Fruit fly (Drosophila melanogaster): ENCODE measurements around the gene Cpr78Cc.

Cpr78Cc gene

dm6 chr3L:21284720-21285638, 15.4 kb upstream of the Cpr78Cc start (continued):
- TF ChIP-seq slbo (GFP tag; IDR thresholded peaks at IDR 0.05) (0 out of 2 replicates have a peak, but pooled peaks have one; percentile 26), emc (GFP tag; optimal IDR thresholded peaks at IDR 0.05) (no peak), ci (GFP tag; IDR thresholded peaks at IDR 0.05) (0 out of 3 replicates have a peak, but pooled peaks have one; percentile 16), CG11723 (GFP tag; optimal IDR thresholded peaks at IDR 0.05) (no peak), CG2199 (GFP tag; IDR thresholded peaks at IDR 0.05) (0 out of 3 replicates have a peak, but pooled peaks have one; percentile 10), CG3838 (GFP tag; optimal IDR thresholded peaks at IDR 0.05) (no peak), Ravus (GFP tag; IDR thresholded peaks at IDR 0.05) (no peak), CG11456 (GFP tag; IDR thresholded peaks at IDR 0.05) (0 out of 3 replicates have a peak, but pooled peaks have one; percentile 17), exex (tag; optimal IDR thresholded peaks at IDR 0.05) (peak; percentile 97), Ets65A (GFP tag) (peak; percentile 68), mirr (GFP tag; optimal IDR thresholded peaks at IDR 0.05) (peak; percentile 96), grn (GFP tag; optimal IDR thresholded peaks at IDR 0.05) (peak; percentile 75), Deaf1 (tag; optimal IDR thresholded peaks at IDR 0.05) (peak; percentile 73), hkb (optimal IDR thresholded peaks at IDR 0.05) (no peak), hkb (GFP tag; IDR thresholded peaks at IDR 0.05) (0 out of 2 replicates have a peak, but pooled peaks have one; percentile 7), amos (GFP tag; IDR thresholded peaks at IDR 0.05; ENCODE audit: partially characterized antibody) (peak; percentile 20; the same call in 1 of the 2 replicates), dati (GFP tag; IDR thresholded peaks at IDR 0.05) (0 out of 2 replicates have a peak, but pooled peaks have one; percentile 2), Jarid2 (GFP tag; optimal IDR thresholded peaks at IDR 0.05) (peak; percentile 34)

- TF ChIP-seq D19A (tag; optimal IDR thresholded peaks at IDR 0.05): peak; percentile 24
- peak; percentile 90 for TF ChIP-seq Ssrp (tag; optimal IDR thresholded peaks at IDR 0.05)
- 0 out of 4 replicates have a peak, but pooled peaks have one; percentile 45 for TF ChIP-seq chinmo (GFP tag; IDR thresholded peaks at IDR 0.05; ENCODE audit: partially characterized antibody)
- TF ChIP-seq nau (GFP tag; optimal IDR thresholded peaks at IDR 0.05): no peak
- peak; percentile 65 for TF ChIP-seq CG15514 (GFP tag; optimal IDR thresholded peaks at IDR 0.05)
- TF ChIP-seq CG34376 (GFP tag; optimal IDR thresholded peaks at IDR 0.05): no peak
- no peak for TF ChIP-seq her (GFP tag; optimal IDR thresholded peaks at IDR 0.05)
- no peak for TF ChIP-seq Doc3 (GFP tag; IDR thresholded peaks at IDR 0.05; ENCODE audit: partially characterized antibody)
- TF ChIP-seq zfh2 (GFP tag; optimal IDR thresholded peaks at IDR 0.05): peak; percentile 81
- TF ChIP-seq Atf3 (GFP tag; optimal IDR thresholded peaks at IDR 0.05): peak; percentile 55
- TF ChIP-seq Camta (GFP tag; optimal IDR thresholded peaks at IDR 0.05): peak; percentile 32
- TF ChIP-seq fru (optimal IDR thresholded peaks at IDR 0.05): no peak
- peak; percentile 97 for TF ChIP-seq CG1832 (GFP tag; optimal IDR thresholded peaks at IDR 0.05)
- peak; percentile 74 for TF ChIP-seq CG11504 (tag; optimal IDR thresholded peaks at IDR 0.05)
- peak in 1 of 2 experiments; percentile 69 for TF ChIP-seq bsh (GFP tag; optimal IDR thresholded peaks at IDR 0.05)
- TF ChIP-seq Dip2 (GFP tag; IDR thresholded peaks at IDR 0.05): peak; percentile 62
- TF ChIP-seq dati (GFP tag; IDR thresholded peaks at IDR 0.05): peak; percentile 40; the same call in 1 of the 2 replicates
- TF ChIP-seq sens-2 (GFP tag; IDR thresholded peaks at IDR 0.05): peak; percentile 30; the same call in 1 of the 2 replicates
- TF ChIP-seq CG6254 (GFP tag; optimal IDR thresholded peaks at IDR 0.05): no peak
- TF ChIP-seq Bteb2 (GFP tag; optimal IDR thresholded peaks at IDR 0.05): peak; percentile 62
- TF ChIP-seq B-H1 (GFP tag; IDR thresholded peaks at IDR 0.05): peak; percentile 79
- peak; percentile 82 for TF ChIP-seq klu (GFP tag; IDR thresholded peaks at IDR 0.05)
- peak; percentile 85 for TF ChIP-seq CG2120 (GFP tag; optimal IDR thresholded peaks at IDR 0.05)
- TF ChIP-seq dmrt99B (tag; optimal IDR thresholded peaks at IDR 0.05): no peak
- peak; percentile 56 for TF ChIP-seq Dek (tag; optimal IDR thresholded peaks at IDR 0.05)
- TF ChIP-seq tll (GFP tag; optimal IDR thresholded peaks at IDR 0.05): peak; percentile 37 to 71
- peak; percentile 48; the same call in 1 of the 2 replicates for TF ChIP-seq CG31224 (GFP tag; IDR thresholded peaks at IDR 0.05)
- TF ChIP-seq CG18764 (GFP tag; optimal IDR thresholded peaks at IDR 0.05): peak; percentile 97
- peak; percentile 62 for TF ChIP-seq CG4617 (GFP tag; optimal IDR thresholded peaks at IDR 0.05; ENCODE audit: borderline replicate concordance)
Observed at dm6 chr3L:21285639-21286338, 14.6 kb upstream of the Cpr78Cc start, which contains the start of the genes CG12974 and pzg. CG12974 (minus strand) TSS chr3L:21285962. pzg (plus strand) TSS chr3L:21286099.
